Worm (Caenorhabditis elegans) whole organism, L4 larva: ENCODE results near the gene Y38E10A.2.

Source experiments
- ces-1 ChIP-seq: fragments of 150-350 bp; sonication (generic microtip); optimal IDR thresholded peaks from 4 replicates; lab custom pipeline; 2014; ENCODE audit warnings: missing biosample characterization, missing genetic modification reagents, missing genetic modification characterization
- cey-2 ChIP-seq: sonication (generic microtip); optimal IDR thresholded peaks from 3 replicates; lab custom pipeline; 2017; ENCODE audit warnings: missing genetic modification characterization, mild to moderate bottlenecking, missing compliant biosample characterization, antibody characterized with exemption, borderline replicate concordance; ENCODE audit not compliant: insufficient read depth
- egl-27 ChIP-seq: sonication (generic microtip); optimal IDR thresholded peaks from 3 replicates; lab custom pipeline; 2017; ENCODE audit warnings: missing biosample characterization, missing genetic modification reagents, missing genetic modification characterization
- fkh-10 ChIP-seq: fragments of 150-350 bp; optimal IDR thresholded peaks from 2 replicates; lab custom pipeline; 2014; ENCODE audit warnings: missing biosample characterization, missing genetic modification reagents, missing genetic modification characterization
- jun-1 ChIP-seq: fragments of 150-350 bp; optimal IDR thresholded peaks from 2 replicates; lab custom pipeline; 2014; ENCODE audit warnings: missing biosample characterization, missing genetic modification reagents, missing genetic modification characterization
- lin-13 ChIP-seq: fragments of 150-350 bp; optimal IDR thresholded peaks from 2 replicates; lab custom pipeline; 2014; ENCODE audit warnings: missing biosample characterization, missing genetic modification reagents, missing genetic modification characterization
- lin-39 ChIP-seq: fragments of 150-350 bp; optimal IDR thresholded peaks from 2 replicates; lab custom pipeline; 2014; ENCODE audit warnings: missing biosample characterization, missing genetic modification reagents, missing genetic modification characterization
- nhr-10 ChIP-seq: fragments of 150-350 bp; optimal IDR thresholded peaks from 2 replicates; lab custom pipeline; 2014; ENCODE audit warnings: missing biosample characterization, missing genetic modification characterization
- rbr-2 ChIP-seq: sonication (generic microtip); optimal IDR thresholded peaks from 2 replicates; lab custom pipeline; 2016; ENCODE audit warnings: missing genotype, missing genetic modification characterization, missing compliant biosample characterization

ce11 chrII:12550940-12551339 lies 22.5 kb downstream of the Y38E10A.2 start:
- TF ChIP-seq nhr-10 (no peak), rbr-2 (no peak), cey-2 (tag; lab: Kevin White, UChicago) (no peak), egl-27 (tag; lab: Kevin White, UChicago) (no peak), jun-1 (no peak), lin-39 (no peak), ces-1 (no peak), lin-13 (GFP tag; lab: Kevin White, UChicago) (no peak), fkh-10 (GFP tag; lab: Kevin White, UChicago) (no peak)
